Fruit fly (Drosophila melanogaster): Measurements from ENCODE around the gene Fer1.

Fer1 gene

dm6 chr3R:7091904-7092303, 44.1 kb upstream of the Fer1 start (continued):
- TF ChIP-seq Chrac-16 (GFP tag; optimal IDR thresholded peaks at IDR 0.05): peak; percentile 18
- no peak for TF ChIP-seq dysf (GFP tag; IDR thresholded peaks at IDR 0.05)
- no peak for TF ChIP-seq peb (GFP tag; IDR thresholded peaks at IDR 0.05)
- peak; percentile 52 for TF ChIP-seq CG15514 (GFP tag; optimal IDR thresholded peaks at IDR 0.05)
- TF ChIP-seq nau (GFP tag; optimal IDR thresholded peaks at IDR 0.05): no peak
- TF ChIP-seq CG13296 (GFP tag; optimal IDR thresholded peaks at IDR 0.05): peak; percentile 21
- TF ChIP-seq CG12391 (tag; optimal IDR thresholded peaks at IDR 0.05): peak; percentile 57
- no peak for TF ChIP-seq pros (GFP tag; optimal IDR thresholded peaks at IDR 0.05)
- TF ChIP-seq CG17359 (tag; optimal IDR thresholded peaks at IDR 0.05): no peak
- TF ChIP-seq CG1529 (GFP tag; optimal IDR thresholded peaks at IDR 0.05): peak; percentile 12
- peak; percentile 22 for TF ChIP-seq Nf-YC (tag; optimal IDR thresholded peaks at IDR 0.05)
- no peak for TF ChIP-seq sim (GFP tag; IDR thresholded peaks at IDR 0.05)
- no peak for TF ChIP-seq CG10565 (GFP tag; optimal IDR thresholded peaks at IDR 0.05)
- TF ChIP-seq vnd (GFP tag; IDR thresholded peaks at IDR 0.05; ENCODE audit: partially characterized antibody): peak; percentile 59
- no peak for TF ChIP-seq CkIIα-i1 (GFP tag; IDR thresholded peaks at IDR 0.05)
- peak; percentile 11 for TF ChIP-seq az2 (GFP tag; optimal IDR thresholded peaks at IDR 0.05)
- no peak for TF ChIP-seq CG5180 (GFP tag; optimal IDR thresholded peaks at IDR 0.05)
- TF ChIP-seq Atf3 (GFP tag; optimal IDR thresholded peaks at IDR 0.05): no peak
- peak; percentile 3 for TF ChIP-seq CG13775 (GFP tag; optimal IDR thresholded peaks at IDR 0.05)
- peak; percentile 71 for TF ChIP-seq CG14710 (tag; optimal IDR thresholded peaks at IDR 0.05)
- TF ChIP-seq hb (GFP tag; IDR thresholded peaks at IDR 0.05; ENCODE audit: partially characterized antibody): peak; percentile 70; the same call in 2 of the 3 replicates
- no peak for TF ChIP-seq CG15269 (tag; optimal IDR thresholded peaks at IDR 0.05)
- peak; percentile 5 to 66 for TF ChIP-seq Pdp1 (GFP tag; optimal IDR thresholded peaks at IDR 0.05)
- TF ChIP-seq inv (GFP tag; IDR thresholded peaks at IDR 0.05; ENCODE audit: partially characterized antibody): peak; percentile 44
- peak; percentile 81 for TF ChIP-seq Lhr (GFP tag; optimal IDR thresholded peaks at IDR 0.05)
- TF ChIP-seq Opbp (GFP tag; IDR thresholded peaks at IDR 0.05; ENCODE audit: partially characterized antibody): peak; percentile 86
- peak; percentile 2 for TF ChIP-seq CG3995 (GFP tag; optimal IDR thresholded peaks at IDR 0.05)
- no peak for TF ChIP-seq pan (optimal IDR thresholded peaks at IDR 0.05)
- no peak for TF ChIP-seq pan (GFP tag; optimal IDR thresholded peaks at IDR 0.05 in 1 of 2, IDR thresholded peaks at IDR 0.05 in 1 of 2)
- no peak for TF ChIP-seq mld (GFP tag; IDR thresholded peaks at IDR 0.05; ENCODE audit: partially characterized antibody)
- no peak for TF ChIP-seq fru (optimal IDR thresholded peaks at IDR 0.05)
- no peak for TF ChIP-seq disco-r (GFP tag; optimal IDR thresholded peaks at IDR 0.05)
- TF ChIP-seq ara (GFP tag; IDR thresholded peaks at IDR 0.05): no peak
- no peak for TF ChIP-seq lbe (GFP tag; optimal IDR thresholded peaks at IDR 0.05)
- no peak for TF ChIP-seq Taf1 (GFP tag; IDR thresholded peaks at IDR 0.05)
- peak in 1 of 2 experiments; percentile 31 for TF ChIP-seq insv (GFP tag; optimal IDR thresholded peaks at IDR 0.05)
- TF ChIP-seq CG10543 (GFP tag; optimal IDR thresholded peaks at IDR 0.05): no peak
- TF ChIP-seq pita (GFP tag; optimal IDR thresholded peaks at IDR 0.05): peak; percentile 10
- peak; percentile 37 for TF ChIP-seq phol (tag; optimal IDR thresholded peaks at IDR 0.05)
- peak; percentile 87 for TF ChIP-seq CG6791 (GFP tag; IDR thresholded peaks at IDR 0.05; ENCODE audit: partially characterized antibody)
- peak; percentile 38; the same call in 1 of the 2 replicates for TF ChIP-seq MBD-R2 (GFP tag; IDR thresholded peaks at IDR 0.05)
- TF ChIP-seq CG12236 (GFP tag; optimal IDR thresholded peaks at IDR 0.05): no peak
- TF ChIP-seq CG10431 (GFP tag; optimal IDR thresholded peaks at IDR 0.05): no peak
- TF ChIP-seq CG32767 (GFP tag; IDR thresholded peaks at IDR 0.05): no peak
- peak; percentile 64 for TF ChIP-seq row (GFP tag; IDR thresholded peaks at IDR 0.05)
- TF ChIP-seq CG11093 (GFP tag; IDR thresholded peaks at IDR 0.05): no peak
- TF ChIP-seq usp (GFP tag; optimal IDR thresholded peaks at IDR 0.05): no peak
- TF ChIP-seq CG16863 (GFP tag; optimal IDR thresholded peaks at IDR 0.05): no peak
- TF ChIP-seq CG33213 (GFP tag; optimal IDR thresholded peaks at IDR 0.05): peak; percentile 61
- TF ChIP-seq CG8290 (GFP tag; optimal IDR thresholded peaks at IDR 0.05): peak; percentile 71
- no peak for TF ChIP-seq CG8290 (tag; optimal IDR thresholded peaks at IDR 0.05)

Measured in whole organism, embryonic.